Fruit fly (Drosophila melanogaster): Measurements from ENCODE around the gene CG18746.
A peak's percentile ranks its signal among the peaks of the same experiment; 100 is the strongest.

The CG18746 gene

DNA sequence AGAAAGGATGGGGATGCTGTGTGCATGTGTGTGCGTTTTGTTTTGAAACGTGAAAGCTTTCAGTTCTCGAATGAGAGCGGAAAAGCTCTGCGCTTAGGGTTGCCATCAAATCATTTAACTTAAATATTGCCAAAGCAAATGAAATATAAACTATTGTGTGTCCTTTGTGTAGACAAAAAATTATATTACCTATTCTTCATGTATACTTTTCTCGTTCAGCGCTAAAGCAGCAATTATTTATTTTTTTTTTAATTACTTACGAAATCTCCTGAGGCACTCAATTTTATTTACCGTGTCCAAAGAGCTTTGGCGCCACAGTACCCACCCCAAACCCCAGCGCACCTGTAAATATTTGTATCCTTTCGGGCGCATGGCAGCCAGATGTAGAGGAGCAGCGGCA is 31.6 kb upstream of the CG18746 start (continued):
- TF ChIP-seq CG10959 (GFP tag; IDR thresholded peaks at IDR 0.05): no peak
- TF ChIP-seq en (GFP tag; optimal IDR thresholded peaks at IDR 0.05): no peak
- no peak for TF ChIP-seq CG16813 (GFP tag; IDR thresholded peaks at IDR 0.05; ENCODE audit: partially characterized antibody)
- TF ChIP-seq lab (GFP tag; optimal IDR thresholded peaks at IDR 0.05): peak; percentile 74
- peak; percentile 26 for TF ChIP-seq CG15514 (GFP tag; optimal IDR thresholded peaks at IDR 0.05)
- no peak for TF ChIP-seq CG4282 (GFP tag; optimal IDR thresholded peaks at IDR 0.05)
- TF ChIP-seq so (GFP tag; IDR thresholded peaks at IDR 0.05): no peak
- no peak for TF ChIP-seq CG1529 (GFP tag; optimal IDR thresholded peaks at IDR 0.05)
- TF ChIP-seq Xbp1 (GFP tag; optimal IDR thresholded peaks at IDR 0.05): peak; percentile 40
- TF ChIP-seq CoRest (tag; optimal IDR thresholded peaks at IDR 0.05): peak; percentile 30
- no peak for TF ChIP-seq toy (GFP tag; IDR thresholded peaks at IDR 0.05)
- no peak for TF ChIP-seq ftz-f1 (GFP tag; optimal IDR thresholded peaks at IDR 0.05)
- TF ChIP-seq tx (GFP tag; optimal IDR thresholded peaks at IDR 0.05): no peak
- no peak for TF ChIP-seq NC2β (GFP tag; optimal IDR thresholded peaks at IDR 0.05)
- TF ChIP-seq Awh (GFP tag; IDR thresholded peaks at IDR 0.05): no peak
- TF ChIP-seq lov (optimal IDR thresholded peaks at IDR 0.05): no peak
- TF ChIP-seq lov (GFP tag; IDR thresholded peaks at IDR 0.05): no peak
- TF ChIP-seq CG7928 (GFP tag; optimal IDR thresholded peaks at IDR 0.05): no peak
- TF ChIP-seq sisA (GFP tag; IDR thresholded peaks at IDR 0.05): no peak; the same call in 1 of the 2 replicates
- TF ChIP-seq CG16815 (GFP tag; optimal IDR thresholded peaks at IDR 0.05): no peak
- TF ChIP-seq CG2875 (GFP tag; optimal IDR thresholded peaks at IDR 0.05): no peak
- 0 out of 2 replicates have a peak, but pooled peaks have one; percentile 31 for TF ChIP-seq E2f1 (GFP tag; IDR thresholded peaks at IDR 0.05)
- TF ChIP-seq CG15601 (tag; optimal IDR thresholded peaks at IDR 0.05): no peak
- TF ChIP-seq eyg (GFP tag; optimal IDR thresholded peaks at IDR 0.05): no peak
- TF ChIP-seq CG9876 (GFP tag; optimal IDR thresholded peaks at IDR 0.05): no peak
- TF ChIP-seq tap (tag; optimal IDR thresholded peaks at IDR 0.05): no peak
- TF ChIP-seq vfl (GFP tag; optimal IDR thresholded peaks at IDR 0.05): no peak
- TF ChIP-seq CG31365 (tag; optimal IDR thresholded peaks at IDR 0.05): no peak
- no peak for TF ChIP-seq psq (GFP tag; optimal IDR thresholded peaks at IDR 0.05)
- no peak for TF ChIP-seq CG3065 (GFP tag; optimal IDR thresholded peaks at IDR 0.05)
- TF ChIP-seq btn (GFP tag; optimal IDR thresholded peaks at IDR 0.05): no peak
- TF ChIP-seq mld (GFP tag; IDR thresholded peaks at IDR 0.05; ENCODE audit: partially characterized antibody): no peak
- TF ChIP-seq Tbp (GFP tag; optimal IDR thresholded peaks at IDR 0.05): no peak
- peak; percentile 1 for TF ChIP-seq ATbp (GFP tag; optimal IDR thresholded peaks at IDR 0.05)
- no peak for TF ChIP-seq CG9797 (GFP tag; optimal IDR thresholded peaks at IDR 0.05)
- no peak for TF ChIP-seq CG1792 (GFP tag; optimal IDR thresholded peaks at IDR 0.05)
- TF ChIP-seq zen (tag; optimal IDR thresholded peaks at IDR 0.05): no peak
- TF ChIP-seq Gsc (GFP tag; IDR thresholded peaks at IDR 0.05): no peak
- no peak for TF ChIP-seq CG13894 (tag; optimal IDR thresholded peaks at IDR 0.05)
- no peak for TF ChIP-seq pan (optimal IDR thresholded peaks at IDR 0.05)
- no peak for TF ChIP-seq pan (GFP tag; optimal IDR thresholded peaks at IDR 0.05 in 1 of 2, IDR thresholded peaks at IDR 0.05 in 1 of 2)
- no peak for TF ChIP-seq Dref (GFP tag; IDR thresholded peaks at IDR 0.05)
- TF ChIP-seq CG10431 (GFP tag; optimal IDR thresholded peaks at IDR 0.05): no peak
- TF ChIP-seq crol (GFP tag; IDR thresholded peaks at IDR 0.05): no peak
- no peak for TF ChIP-seq inv (GFP tag; IDR thresholded peaks at IDR 0.05; ENCODE audit: partially characterized antibody)
- no peak for TF ChIP-seq chn (GFP tag; optimal IDR thresholded peaks at IDR 0.05)
- TF ChIP-seq HHEX (GFP tag; optimal IDR thresholded peaks at IDR 0.05): peak; percentile 45
- no peak for TF ChIP-seq CG8765 (GFP tag; IDR thresholded peaks at IDR 0.05)
- TF ChIP-seq Spps (tag; optimal IDR thresholded peaks at IDR 0.05): no peak
- no peak for TF ChIP-seq tna (GFP tag; IDR thresholded peaks at IDR 0.05; ENCODE audit: partially characterized antibody)
- peak; percentile 18 for TF ChIP-seq CG12744 (GFP tag; optimal IDR thresholded peaks at IDR 0.05)
- peak; percentile 40 for TF ChIP-seq CG13624 (GFP tag; optimal IDR thresholded peaks at IDR 0.05)
- TF ChIP-seq ems (GFP tag; optimal IDR thresholded peaks at IDR 0.05): no peak
